Worm (Caenorhabditis elegans): Measurements from ENCODE around the gene rps-9.

DNA sequence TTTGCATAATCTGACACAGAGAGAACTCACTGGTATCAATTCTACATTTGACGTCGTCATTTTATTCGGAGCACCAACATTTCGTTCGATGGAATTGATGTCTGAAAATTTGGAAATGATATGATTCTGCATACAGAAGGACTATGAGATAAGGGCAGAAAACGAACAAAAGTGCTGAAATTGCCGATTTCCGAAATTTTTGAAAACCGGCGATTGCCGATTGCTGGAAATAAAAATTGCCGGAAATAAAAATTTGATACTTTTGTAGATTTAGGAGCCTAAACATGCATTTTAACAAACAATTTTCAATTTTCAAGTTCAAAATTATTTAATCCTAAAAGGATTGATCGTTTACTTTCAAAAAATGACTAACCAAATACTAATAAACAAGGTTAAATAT, 36.8 kb downstream of the rps-9 start, which contains the start of gene unc-53:
- TF ChIP-seq ces-1 (GFP tag; optimal IDR thresholded peaks at IDR 0.05), result no peak
- no peak for TF ChIP-seq lin-32 (GFP tag; optimal IDR thresholded peaks at IDR 0.05)
- TF ChIP-seq elt-3 (tag; optimal IDR thresholded peaks at IDR 0.05), result no peak
- no peak for TF ChIP-seq flh-1 (GFP tag; optimal IDR thresholded peaks at IDR 0.05)
- no peak for TF ChIP-seq sem-2 (GFP tag; optimal IDR thresholded peaks at IDR 0.05)
- no peak for TF ChIP-seq lsy-2 (tag; optimal IDR thresholded peaks at IDR 0.05)
- TF ChIP-seq unc-62 (GFP tag; optimal IDR thresholded peaks at IDR 0.05), result no peak
- TF ChIP-seq unc-39 (tag; optimal IDR thresholded peaks at IDR 0.05), result no peak
- TF ChIP-seq mep-1 (tag; optimal IDR thresholded peaks at IDR 0.05), result no peak
- TF ChIP-seq nhr-237 (tag; optimal IDR thresholded peaks at IDR 0.05), result no peak
- no peak for TF ChIP-seq tbx-8 (GFP tag; optimal IDR thresholded peaks at IDR 0.05)
- no peak for TF ChIP-seq zip-8 (tag; optimal IDR thresholded peaks at IDR 0.05)
- TF ChIP-seq blmp-1 (tag; optimal IDR thresholded peaks at IDR 0.05), result no peak
- TF ChIP-seq elt-1 (tag; optimal IDR thresholded peaks at IDR 0.05; ENCODE audit: borderline replicate concordance, insufficient read depth), result no peak
